ENCODE assay signal across 4 fruit fly cellular contexts in genomic region chr3R:8013121-8014009, dm6.
TF ChIP-seq lines count a peak whose summit lies in the region.

TSS of gene CG10435 (minus strand) at chr3R:8013201.
TSS of gene Pbp95 (plus strand) at chr3R:8013791.

TF ChIP-seq in whole organism, adult, 20 proteins besides CTCF, POLR2A, EP300 and RAD21 (continued from another document):
- TF ChIP-seq CG11617 (GFP tag; optimal IDR thresholded peaks at IDR 0.05; lab: Kevin White, UChicago) (peak; percentile 72), tj (GFP tag; optimal IDR thresholded peaks at IDR 0.05; lab: Kevin White, UChicago) (peak; percentile 83)
TF ChIP-seq in whole organism, adult: peak in this region for 15.

TF ChIP-seq in whole organism, embryonic, 481 proteins besides CTCF, POLR2A, EP300 and RAD21 (continued from another document and continues in another):
- TF ChIP-seq pan (optimal IDR thresholded peaks at IDR 0.05; lab: Kevin White, UChicago) (no peak), pan (GFP tag; optimal IDR thresholded peaks at IDR 0.05 in 1 of 2, IDR thresholded peaks at IDR 0.05 in 1 of 2) (peak in 1 of 2 experiments; percentile 44), amos (GFP tag; IDR thresholded peaks at IDR 0.05; lab: Robert Waterston, UW; ENCODE audit: partially characterized antibody) (peak; percentile 76), sqz (GFP tag; optimal IDR thresholded peaks at IDR 0.05; lab: Kevin White, UChicago) (no peak), CG12071 (GFP tag; optimal IDR thresholded peaks at IDR 0.05; lab: Kevin White, UChicago) (no peak), CG31365 (tag; optimal IDR thresholded peaks at IDR 0.05; lab: Kevin White, UChicago) (no peak), org-1 (GFP tag; optimal IDR thresholded peaks at IDR 0.05; lab: Kevin White, UChicago) (no peak), dati (GFP tag; IDR thresholded peaks at IDR 0.05; lab: Robert Waterston, UW) (no peak), nom (GFP tag; optimal IDR thresholded peaks at IDR 0.05; lab: Kevin White, UChicago) (no peak), lmd (GFP tag; IDR thresholded peaks at IDR 0.05; lab: Robert Waterston, UW) (peak; percentile 38; the same call in 1 of the 2 replicates), aop (GFP tag; IDR thresholded peaks at IDR 0.05; lab: Robert Waterston, UW) (no peak), kni (GFP tag; optimal IDR thresholded peaks at IDR 0.05; lab: Kevin White, UChicago) (no peak), E2f2 (GFP tag; IDR thresholded peaks at IDR 0.05; lab: Robert Waterston, UW) (no peak), CG13123 (GFP tag; optimal IDR thresholded peaks at IDR 0.05; lab: Kevin White, UChicago) (no peak), ac (GFP tag; optimal IDR thresholded peaks at IDR 0.05; lab: Kevin White, UChicago) (no peak), CG17568 (GFP tag; optimal IDR thresholded peaks at IDR 0.05; lab: Kevin White, UChicago) (no peak), stc (GFP tag; IDR thresholded peaks at IDR 0.05; lab: Robert Waterston, UW) (0 out of 2 replicates have a peak, but pooled peaks have one; percentile 38), zfh2 (GFP tag; optimal IDR thresholded peaks at IDR 0.05; lab: Kevin White, UChicago) (peak; percentile 68), CG6272 (GFP tag; IDR thresholded peaks at IDR 0.05; lab: Robert Waterston, UW) (peak; percentile 70), mirr (GFP tag; optimal IDR thresholded peaks at IDR 0.05; lab: Kevin White, UChicago) (peak; percentile 21), TFAM (GFP tag; optimal IDR thresholded peaks at IDR 0.05; lab: Kevin White, UChicago) (no peak), az2 (GFP tag; optimal IDR thresholded peaks at IDR 0.05; lab: Kevin White, UChicago) (peak; percentile 54), B-H1 (GFP tag; IDR thresholded peaks at IDR 0.05; lab: Robert Waterston, UW) (peak; percentile 37; the same call in 2 of the 3 replicates), danr (GFP tag; IDR thresholded peaks at IDR 0.05; lab: Robert Waterston, UW) (no peak; the same call in 1 of the 2 replicates), Side (GFP tag; optimal IDR thresholded peaks at IDR 0.05; lab: Kevin White, UChicago) (peak; percentile 29), CG1024 (GFP tag; IDR thresholded peaks at IDR 0.05; lab: Robert Waterston, UW) (0 out of 2 replicates have a peak, but pooled peaks have one; percentile 39), CG2678 (tag; optimal IDR thresholded peaks at IDR 0.05; lab: Kevin White, UChicago) (no peak), CG12744 (GFP tag; optimal IDR thresholded peaks at IDR 0.05; lab: Kevin White, UChicago) (no peak), HmgD (GFP tag; optimal IDR thresholded peaks at IDR 0.05; lab: Kevin White, UChicago) (no peak), Aef1 (GFP tag; IDR thresholded peaks at IDR 0.05; lab: Robert Waterston, UW) (peak; percentile 68), maf-S (GFP tag; optimal IDR thresholded peaks at IDR 0.05; lab: Kevin White, UChicago) (peak; percentile 10), ham (GFP tag; IDR thresholded peaks at IDR 0.05; lab: Robert Waterston, UW) (no peak), CG14050 (GFP tag; IDR thresholded peaks at IDR 0.05; lab: Robert Waterston, UW) (peak; percentile 53; the same call in 2 of the 3 replicates), Dbx (GFP tag; IDR thresholded peaks at IDR 0.05; lab: Robert Waterston, UW) (peak; percentile 67; the same call in 1 of the 3 replicates), Adf1 (GFP tag; IDR thresholded peaks at IDR 0.05; lab: Robert Waterston, UW) (0 out of 2 replicates have a peak, but pooled peaks have one; percentile 18), CG1647 (GFP tag; optimal IDR thresholded peaks at IDR 0.05; lab: Kevin White, UChicago) (peak; percentile 42), Meics (GFP tag; optimal IDR thresholded peaks at IDR 0.05; lab: Kevin White, UChicago) (no peak), Dek (tag; optimal IDR thresholded peaks at IDR 0.05; lab: Kevin White, UChicago) (no peak), Nf-YB (GFP tag; optimal IDR thresholded peaks at IDR 0.05; lab: Kevin White, UChicago) (no peak), bab2 (GFP tag; optimal IDR thresholded peaks at IDR 0.05; lab: Kevin White, UChicago) (peak; percentile 63), Optix (GFP tag; IDR thresholded peaks at IDR 0.05; lab: Robert Waterston, UW) (peak; percentile 5; the same call in 1 of the 3 replicates), tx (GFP tag; optimal IDR thresholded peaks at IDR 0.05; lab: Kevin White, UChicago) (peak; percentile 32)

TF ChIP-seq in whole organism, prepupa, 60 proteins besides CTCF, POLR2A, EP300 and RAD21 (continued from another document):
- TF ChIP-seq CG8119 (GFP tag; IDR thresholded peaks at IDR 0.05; lab: Robert Waterston, UW) (0 out of 3 replicates have a peak, but pooled peaks have one; percentile 14), net (GFP tag; optimal IDR thresholded peaks at IDR 0.05; lab: Kevin White, UChicago) (no peak), CG11762 (GFP tag; optimal IDR thresholded peaks at IDR 0.05; lab: Kevin White, UChicago; ENCODE audit: insufficient read depth) (peak; percentile 3), CG9139 (GFP tag; optimal IDR thresholded peaks at IDR 0.05; lab: Kevin White, UChicago) (no peak), svp (GFP tag; lab: Kevin White, UChicago) (peak; percentile 97), CG3919 (GFP tag; optimal IDR thresholded peaks at IDR 0.05; lab: Kevin White, UChicago) (no peak), Sox14 (GFP tag; optimal IDR thresholded peaks at IDR 0.05; lab: Kevin White, UChicago) (peak; percentile 55), CG4318 (GFP tag; optimal IDR thresholded peaks at IDR 0.05; lab: Kevin White, UChicago) (no peak), esn (GFP tag; optimal IDR thresholded peaks at IDR 0.05; lab: Kevin White, UChicago) (peak; percentile 55), CG6854 (GFP tag; optimal IDR thresholded peaks at IDR 0.05; lab: Kevin White, UChicago) (no peak), Smox (GFP tag; optimal IDR thresholded peaks at IDR 0.05; lab: Kevin White, UChicago) (no peak), Lpt (GFP tag; optimal IDR thresholded peaks at IDR 0.05; lab: Kevin White, UChicago) (peak; percentile 45), Hr39 (GFP tag; optimal IDR thresholded peaks at IDR 0.05; lab: Kevin White, UChicago) (peak; percentile 54), CG11294 (GFP tag; IDR thresholded peaks at IDR 0.05; lab: Robert Waterston, UW) (0 out of 2 replicates have a peak, but pooled peaks have one; percentile 24)

TF ChIP-seq in whole organism, wandering third instar larva, 38 proteins besides CTCF, POLR2A, EP300 and RAD21 (continued from another document):
- TF ChIP-seq rgr (GFP tag; optimal IDR thresholded peaks at IDR 0.05; lab: Kevin White, UChicago) (no peak), br (GFP tag; optimal IDR thresholded peaks at IDR 0.05; lab: Kevin White, UChicago) (no peak), tai (GFP tag; optimal IDR thresholded peaks at IDR 0.05; lab: Kevin White, UChicago) (no peak), N (GFP tag; optimal IDR thresholded peaks at IDR 0.05; lab: Kevin White, UChicago) (no peak), HLH106 (tag; optimal IDR thresholded peaks at IDR 0.05; lab: Kevin White, UChicago) (peak; percentile 38), brk (GFP tag; optimal IDR thresholded peaks at IDR 0.05; lab: Kevin White, UChicago) (no peak), fru (GFP tag; optimal IDR thresholded peaks at IDR 0.05; lab: Kevin White, UChicago) (no peak), usp (GFP tag; optimal IDR thresholded peaks at IDR 0.05; lab: Kevin White, UChicago) (no peak), Dfd (GFP tag; optimal IDR thresholded peaks at IDR 0.05; lab: Kevin White, UChicago) (no peak), psq (GFP tag; optimal IDR thresholded peaks at IDR 0.05; lab: Kevin White, UChicago) (peak; percentile 39)
